Worm (Caenorhabditis elegans): ENCODE measurements around the gene dnj-23.

DNA sequence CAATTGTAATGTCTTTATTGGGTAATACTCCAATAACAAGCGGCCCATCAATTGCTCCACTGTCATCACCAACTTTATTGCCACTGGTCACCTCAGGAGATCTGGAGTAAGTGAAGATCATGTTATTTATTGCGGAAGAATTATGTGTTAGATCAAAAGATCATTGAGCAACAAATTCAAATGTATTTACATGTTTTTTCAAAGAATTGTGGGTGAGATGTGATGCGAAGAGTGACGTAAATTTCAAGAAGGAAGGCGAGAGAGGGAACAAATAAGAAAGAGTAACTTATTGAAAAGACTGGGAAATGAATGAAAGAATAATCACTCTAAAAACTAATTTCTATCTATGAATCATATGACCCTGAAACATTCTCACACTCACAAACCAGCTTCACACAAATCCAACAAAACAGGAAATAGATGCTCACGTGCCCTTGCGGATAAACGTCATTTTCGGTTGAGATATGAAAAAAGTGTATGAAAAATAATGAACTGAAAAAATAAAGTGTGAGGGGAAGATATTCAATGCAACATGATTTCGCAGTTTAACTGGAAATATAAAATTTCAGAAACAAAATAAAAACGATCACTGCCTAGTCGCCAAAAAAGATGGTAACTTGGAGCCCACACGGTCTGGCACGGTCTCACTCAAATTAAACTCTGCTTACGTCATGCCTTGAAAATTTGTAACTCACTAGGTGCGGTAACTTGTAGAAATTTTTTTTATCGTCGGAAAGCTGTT lies 12.6 kb upstream of the dnj-23 start:
- TF ChIP-seq elt-3 (tag; optimal IDR thresholded peaks at IDR 0.05) = no peak
- TF ChIP-seq mep-1 (tag; optimal IDR thresholded peaks at IDR 0.05) = no peak
- TF ChIP-seq elt-1 (tag; optimal IDR thresholded peaks at IDR 0.05; ENCODE audit: borderline replicate concordance, insufficient read depth) = no peak
- no peak for TF ChIP-seq nhr-76 (tag; optimal IDR thresholded peaks at IDR 0.05)
- no peak for TF ChIP-seq nhr-28 (tag; optimal IDR thresholded peaks at IDR 0.05)
- no peak for TF ChIP-seq mab-5 (tag; optimal IDR thresholded peaks at IDR 0.05)
- no peak for TF ChIP-seq ztf-11 (tag; optimal IDR thresholded peaks at IDR 0.05)
- TF ChIP-seq unc-120 (tag; optimal IDR thresholded peaks at IDR 0.05; ENCODE audit: poor library complexity, severe bottlenecking) = no peak
- no peak for TF ChIP-seq lin-32 (GFP tag; optimal IDR thresholded peaks at IDR 0.05)
- TF ChIP-seq bed-3 (GFP tag; optimal IDR thresholded peaks at IDR 0.05) = no peak
- no peak for TF ChIP-seq nhr-2 (tag; optimal IDR thresholded peaks at IDR 0.05)
- no peak for TF ChIP-seq sptf-1 (tag; optimal IDR thresholded peaks at IDR 0.05)
- TF ChIP-seq unc-39 (tag; optimal IDR thresholded peaks at IDR 0.05) = no peak

All from whole organism, mixed stage, embryonic.